Worm (Caenorhabditis elegans): ENCODE measurements around the gene ttr-33.
A peak's percentile ranks its signal among the peaks of the same experiment; 100 is the strongest.

The ttr-33 gene

DNA sequence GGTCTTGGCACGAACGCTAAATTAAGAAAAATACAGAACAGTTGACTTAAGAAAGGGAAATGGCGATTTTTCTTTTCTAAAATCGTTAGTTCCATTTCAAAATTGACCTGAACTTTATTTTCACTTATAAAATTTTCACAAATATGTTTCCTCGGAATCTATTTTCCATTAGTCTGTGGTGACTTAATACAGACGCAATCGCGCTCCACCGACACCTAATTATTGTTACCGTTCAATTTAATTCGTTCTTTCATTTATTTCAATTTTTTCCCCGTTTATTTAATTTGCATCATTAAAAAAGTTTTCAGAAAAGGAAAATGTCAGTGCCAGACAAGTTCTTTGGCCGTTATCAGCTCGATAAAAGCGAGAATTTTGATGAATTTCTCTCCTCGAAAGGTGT, 17.4 kb downstream of the ttr-33 start, which contains the start of gene lbp-4 (continued):
- TF ChIP-seq elt-3 (tag; optimal IDR thresholded peaks at IDR 0.05) (peak in 1 of 6 experiments; percentile 17), nhr-90 (tag; optimal IDR thresholded peaks at IDR 0.05; ENCODE audit: poor library complexity) (no peak), nhr-28 (tag; optimal IDR thresholded peaks at IDR 0.05) (no peak), fkh-4 (tag; optimal IDR thresholded peaks at IDR 0.05; ENCODE audit: borderline replicate concordance) (no peak), unc-30 (tag; optimal IDR thresholded peaks at IDR 0.05) (no peak), isw-1 (GFP tag; IDR thresholded peaks at IDR 0.05) (no peak), aly-2 (tag; optimal IDR thresholded peaks at IDR 0.05) (no peak), dsc-1 (tag; optimal IDR thresholded peaks at IDR 0.05) (peak; percentile 16), lin-13 (GFP tag; optimal IDR thresholded peaks at IDR 0.05) (peak; percentile 20), unc-62 (GFP tag; optimal IDR thresholded peaks at IDR 0.05) (no peak), alr-1 (tag; optimal IDR thresholded peaks at IDR 0.05; ENCODE audit: borderline replicate concordance) (no peak), nhr-84 (tag; optimal IDR thresholded peaks at IDR 0.05) (no peak), swsn-7 (tag; optimal IDR thresholded peaks at IDR 0.05) (peak; percentile 23), F16B12.6 (tag; optimal IDR thresholded peaks at IDR 0.05) (peak; percentile 3), nhr-12 (tag; optimal IDR thresholded peaks at IDR 0.05) (no peak), nhr-47 (tag; optimal IDR thresholded peaks at IDR 0.05) (peak; percentile 36), skn-1 (tag; optimal IDR thresholded peaks at IDR 0.05) (peak; percentile 12), ceh-63 (GFP tag; optimal IDR thresholded peaks at IDR 0.05) (no peak), unc-98 (GFP tag; IDR thresholded peaks at IDR 0.05) (no peak), ceh-88 (GFP tag; IDR thresholded peaks at IDR 0.05) (no peak), efl-1 (optimal IDR thresholded peaks at IDR 0.05) (peak; percentile 51 to 53), efl-1 (GFP tag; optimal IDR thresholded peaks at IDR 0.05 in 1 of 2) (peak in 1 of 2 experiments; percentile 42), snu-23 (GFP tag; optimal IDR thresholded peaks at IDR 0.05) (peak; percentile 37), mep-1 (tag; optimal IDR thresholded peaks at IDR 0.05) (no peak), nhr-20 (tag; optimal IDR thresholded peaks at IDR 0.05) (peak; percentile 54), sptf-1 (tag; optimal IDR thresholded peaks at IDR 0.05) (no peak), C34B4.2 (tag; optimal IDR thresholded peaks at IDR 0.05) (no peak), snpc-4 (tag; optimal IDR thresholded peaks at IDR 0.05) (peak; percentile 3), vab-15 (tag; optimal IDR thresholded peaks at IDR 0.05) (peak; percentile 86), xbp-1 (tag; optimal IDR thresholded peaks at IDR 0.05) (peak; percentile 49), ztf-4 (tag; optimal IDR thresholded peaks at IDR 0.05) (no peak), lin-35 (GFP tag; optimal IDR thresholded peaks at IDR 0.05) (peak; percentile 44 to 78), nhr-71 (tag; optimal IDR thresholded peaks at IDR 0.05) (peak; percentile 54), mdl-1 (tag; optimal IDR thresholded peaks at IDR 0.05) (no peak), lin-39 (tag; optimal IDR thresholded peaks at IDR 0.05) (no peak), pqm-1 (tag; optimal IDR thresholded peaks at IDR 0.05) (no peak), pax-3 (tag; optimal IDR thresholded peaks at IDR 0.05) (no peak), fos-1 (tag; optimal IDR thresholded peaks at IDR 0.05) (no peak), C16A3.4 (tag; optimal IDR thresholded peaks at IDR 0.05) (peak; percentile 83), unc-86 (tag; optimal IDR thresholded peaks at IDR 0.05) (no peak), ets-5 (GFP tag; IDR thresholded peaks at IDR 0.05) (no peak), nhr-77 (tag; optimal IDR thresholded peaks at IDR 0.05) (peak; percentile 23), ceh-90 (tag; optimal IDR thresholded peaks at IDR 0.05) (no peak), pag-3 (tag; optimal IDR thresholded peaks at IDR 0.05; ENCODE audit: borderline replicate concordance, insufficient read depth) (peak; percentile 25), ztf-11 (tag; optimal IDR thresholded peaks at IDR 0.05) (peak in 1 of 2 experiments; percentile 33), egl-27 (tag; optimal IDR thresholded peaks at IDR 0.05) (no peak), nhr-11 (tag; optimal IDR thresholded peaks at IDR 0.05) (no peak), ces-1 (GFP tag; optimal IDR thresholded peaks at IDR 0.05) (no peak)

Measured in whole organism, L1 larva.